Fruit fly (Drosophila melanogaster) whole organism, embryonic: ENCODE results near the gene Ugt36F1.

Experiments used
- Adf1 ChIP-seq: fragments of 200-800 bp; sonication (Bioruptor generic); IDR thresholded peaks from 2 replicates; pipeline ENCODE4 v1.3.6; 2022; ENCODE audit warnings: missing biosample characterization, missing genetic modification characterization
- Atf-2 ChIP-seq: fragments of 200-800 bp; sonication (Bioruptor generic); optimal IDR thresholded peaks from 2 replicates; lab custom pipeline; 2016; ENCODE audit warnings: missing biosample characterization, missing genetic modification characterization
- BtbVII ChIP-seq: fragments of 200-800 bp; sonication (Bioruptor generic); optimal IDR thresholded peaks from 3 replicates; lab custom pipeline; 2017; ENCODE audit warnings: missing biosample characterization, mild to moderate bottlenecking, missing genetic modification characterization
- CG10209 ChIP-seq: fragments of 200-800 bp; sonication (Bioruptor generic); optimal IDR thresholded peaks from 3 replicates; lab custom pipeline; 2017; ENCODE audit warnings: missing biosample characterization, mild to moderate bottlenecking, missing genetic modification characterization, missing genetic modification reagents
- CG12071 ChIP-seq: fragments of 200-800 bp; sonication (Bioruptor generic); optimal IDR thresholded peaks from 3 replicates; lab custom pipeline; 2018; ENCODE audit warnings: missing biosample characterization, mild to moderate bottlenecking, missing genetic modification characterization
- CG12769 ChIP-seq: fragments of 200-800 bp; sonication (Bioruptor generic); optimal IDR thresholded peaks from 2 replicates; lab custom pipeline; 2019; ENCODE audit warnings: missing biosample characterization, mild to moderate bottlenecking, missing genetic modification characterization, moderate library complexity
- CG13123 ChIP-seq: fragments of 200-800 bp; sonication (Bioruptor generic); optimal IDR thresholded peaks from 2 replicates; lab custom pipeline; 2016; ENCODE audit warnings: missing biosample characterization, missing genetic modification characterization
- CG14050 ChIP-seq: fragments of 200-800 bp; sonication (Bioruptor generic); IDR thresholded peaks from 3 replicates; pipeline ENCODE4 v1.3.6; 2022; ENCODE audit warnings: missing biosample characterization, missing genetic modification characterization
- CG14710 ChIP-seq: fragments of 200-800 bp; sonication (Bioruptor generic); optimal IDR thresholded peaks from 3 replicates; lab custom pipeline; 2019; ENCODE audit warnings: missing biosample characterization, mild to moderate bottlenecking, missing genetic modification characterization, moderate library complexity
- CG1529 ChIP-seq: fragments of 200-800 bp; sonication (Bioruptor generic); optimal IDR thresholded peaks from 3 replicates; lab custom pipeline; 2018; ENCODE audit warnings: missing biosample characterization, missing genetic modification characterization
- CG15601 ChIP-seq: fragments of 200-800 bp; sonication (Bioruptor generic); optimal IDR thresholded peaks from 3 replicates; lab custom pipeline; 2019; ENCODE audit warnings: missing biosample characterization, mild to moderate bottlenecking, missing genetic modification characterization, moderate library complexity
- CG15696 ChIP-seq: fragments of 200-800 bp; sonication (Bioruptor generic); optimal IDR thresholded peaks from 2 replicates; lab custom pipeline; 2019; ENCODE audit warnings: missing biosample characterization, mild to moderate bottlenecking, missing genetic modification characterization, moderate library complexity
- CG17186 ChIP-seq: fragments of 200-800 bp; sonication (Bioruptor generic); optimal IDR thresholded peaks from 3 replicates; lab custom pipeline; 2017; ENCODE audit warnings: missing biosample characterization, missing genetic modification reagents, missing genetic modification characterization
- CG17328 ChIP-seq: fragments of 200-800 bp; sonication (Bioruptor generic); IDR thresholded peaks from 2 replicates; pipeline ENCODE4 v1.3.6; 2022; ENCODE audit warnings: missing biosample characterization, missing genetic modification characterization
- CG1792 ChIP-seq: fragments of 200-800 bp; sonication (Bioruptor generic); optimal IDR thresholded peaks from 2 replicates; lab custom pipeline; 2016; ENCODE audit warnings: missing biosample characterization, missing genetic modification characterization
- CG18011 ChIP-seq: fragments of 200-800 bp; sonication (Bioruptor generic); optimal IDR thresholded peaks from 2 replicates; lab custom pipeline; 2017; ENCODE audit warnings: missing biosample characterization, missing genetic modification characterization, mild to moderate bottlenecking, moderate library complexity, missing genotype
- CG3281 ChIP-seq: fragments of 200-800 bp; sonication (Bioruptor generic); optimal IDR thresholded peaks from 3 replicates; lab custom pipeline; 2017; ENCODE audit warnings: missing biosample characterization, mild to moderate bottlenecking, missing genetic modification characterization
- CG3726 ChIP-seq: fragments of 200-800 bp; sonication (Bioruptor generic); IDR thresholded peaks from 3 replicates; pipeline ENCODE4, ENCODE4 v1.3.6; 2022; ENCODE audit warnings: missing biosample characterization, missing genetic modification characterization
- CG9215 ChIP-seq: fragments of 200-800 bp; sonication (Bioruptor generic); IDR thresholded peaks from 2 replicates; pipeline ENCODE4 v1.3.6; 2022; ENCODE audit warnings: missing biosample characterization, missing genetic modification characterization
- CG9609 ChIP-seq: fragments of 200-800 bp; sonication (Bioruptor generic); optimal IDR thresholded peaks from 3 replicates; lab custom pipeline; 2016; ENCODE audit warnings: missing biosample characterization, missing genetic modification characterization
- Camta ChIP-seq: fragments of 200-800 bp; sonication (Bioruptor generic); optimal IDR thresholded peaks from 2 replicates; lab custom pipeline; 2016; ENCODE audit warnings: missing biosample characterization, missing genetic modification characterization
- Ets97D ChIP-seq: fragments of 200-800 bp; sonication (Bioruptor generic); optimal IDR thresholded peaks from 3 replicates; lab custom pipeline; 2016; ENCODE audit warnings: missing biosample characterization, missing genetic modification characterization
- HLHmδ ChIP-seq: fragments of 200-800 bp; sonication (Bioruptor generic); optimal IDR thresholded peaks from 2 replicates; lab custom pipeline; 2018; ENCODE audit warnings: missing biosample characterization, mild to moderate bottlenecking, missing genetic modification characterization, moderate library complexity
- Hand ChIP-seq: fragments of 200-800 bp; sonication (Bioruptor generic); optimal IDR thresholded peaks from 2 replicates; lab custom pipeline; 2017; ENCODE audit warnings: mild to moderate bottlenecking, missing biosample characterization, missing genetic modification reagents, missing genetic modification characterization
- Hr51 ChIP-seq, 2 experiments: fragments of 200-800 bp; sonication (Bioruptor generic); optimal IDR thresholded peaks; 2 replicates in 1 of 2; 3 replicates in 1 of 2; lab custom pipeline; 2016 to 2018; ENCODE audit warnings: missing biosample characterization in 2 of 2, missing genetic modification characterization in 2 of 2, mild to moderate bottlenecking in 1 of 2, moderate library complexity in 1 of 2
- Hsf ChIP-seq: fragments of 200-800 bp; sonication (Bioruptor generic); optimal IDR thresholded peaks from 3 replicates; lab custom pipeline; 2016; ENCODE audit warnings: missing biosample characterization, missing genetic modification characterization
- MBD-R2 ChIP-seq: fragments of 200-800 bp; sonication (Bioruptor generic); IDR thresholded peaks from 2 replicates; pipeline ENCODE4 v1.3.6; 2022; ENCODE audit warnings: missing biosample characterization, missing genetic modification characterization
- Mrtf ChIP-seq: fragments of 200-800 bp; sonication (Bioruptor generic); IDR thresholded peaks from 3 replicates; pipeline ENCODE4 v1.3.6; 2022; ENCODE audit warnings: missing biosample characterization, missing genetic modification characterization
- Myb ChIP-seq: fragments of 200-800 bp; sonication (Bioruptor generic); optimal IDR thresholded peaks from 2 replicates; lab custom pipeline; 2016; ENCODE audit warnings: missing biosample characterization, missing genetic modification characterization
- Nf-YB ChIP-seq: fragments of 200-800 bp; sonication (Bioruptor generic); optimal IDR thresholded peaks from 3 replicates; lab custom pipeline; 2019; ENCODE audit warnings: missing biosample characterization, mild to moderate bottlenecking, missing genetic modification characterization, moderate library complexity
- NfI ChIP-seq: fragments of 200-800 bp; sonication (Bioruptor generic); optimal IDR thresholded peaks from 3 replicates; lab custom pipeline; 2018; ENCODE audit warnings: missing biosample characterization, mild to moderate bottlenecking, missing genetic modification characterization, moderate library complexity
- Pdp1 ChIP-seq, 2 experiments: fragments of 200-800 bp; sonication (Bioruptor generic); optimal IDR thresholded peaks; 3 replicates each; lab custom pipeline; 2016; ENCODE audit warnings: missing biosample characterization in 2 of 2, missing genetic modification characterization in 2 of 2, mild to moderate bottlenecking in 1 of 2, moderate library complexity in 1 of 2
- Poxn ChIP-seq: fragments of 200-800 bp; sonication (Bioruptor generic); IDR thresholded peaks from 2 replicates; pipeline ENCODE4 v1.3.6; 2022; ENCODE audit warnings: missing biosample characterization, missing genetic modification characterization
- Ravus ChIP-seq: fragments of 200-800 bp; sonication (Bioruptor generic); IDR thresholded peaks from 2 replicates; pipeline ENCODE4 v1.3.6; 2022; ENCODE audit warnings: missing biosample characterization, missing genetic modification characterization
- Stat92E ChIP-seq, 3 experiments: fragments of >200 bp in 2 of 3; fragments of 200-800 bp in 1 of 3; sonication (Bioruptor generic) in 1 of 3; optimal IDR thresholded peaks; 2 replicates each; lab custom pipeline; 2017 to 2019; ENCODE audit warnings: missing biosample characterization in 3 of 3, missing genetic modification characterization in 3 of 3, mild to moderate bottlenecking in 1 of 3, moderate library complexity in 1 of 3
- caup ChIP-seq: fragments of 200-800 bp; sonication (Bioruptor generic); optimal IDR thresholded peaks from 3 replicates; lab custom pipeline; 2017; ENCODE audit warnings: missing biosample characterization, mild to moderate bottlenecking, missing genetic modification characterization, moderate library complexity; ENCODE audit not compliant: severe bottlenecking
- croc ChIP-seq: fragments of 200-800 bp; sonication (Bioruptor generic); conservative IDR thresholded peaks from 3 replicates; pipeline ENCODE4 v1.3.6; 2022; ENCODE audit warnings: missing biosample characterization, missing genetic modification characterization
- dati ChIP-seq: fragments of 200-800 bp; sonication (Bioruptor generic); IDR thresholded peaks from 2 replicates; pipeline ENCODE4 v1.3.6; 2022; ENCODE audit warnings: missing biosample characterization, missing genetic modification characterization
- dmrt99B ChIP-seq: fragments of 200-800 bp; sonication (Bioruptor generic); optimal IDR thresholded peaks from 2 replicates; lab custom pipeline; 2018; ENCODE audit warnings: missing biosample characterization, mild to moderate bottlenecking, missing genetic modification characterization, moderate library complexity
- fru ChIP-seq: fragments of >200 bp; optimal IDR thresholded peaks from 2 replicates; lab custom pipeline; 2017
- gcm ChIP-seq: fragments of 200-800 bp; sonication (Bioruptor generic); optimal IDR thresholded peaks from 2 replicates; lab custom pipeline; 2019; ENCODE audit warnings: missing biosample characterization, mild to moderate bottlenecking, missing genetic modification characterization, moderate library complexity
- schlank ChIP-seq: fragments of 200-800 bp; sonication (Bioruptor generic); optimal IDR thresholded peaks from 2 replicates; lab custom pipeline; 2018; ENCODE audit warnings: missing biosample characterization, mild to moderate bottlenecking, missing genetic modification characterization
- sug ChIP-seq: fragments of 200-800 bp; optimal IDR thresholded peaks from 2 replicates; lab custom pipeline; 2019; ENCODE audit warnings: missing biosample characterization, mild to moderate bottlenecking, missing genetic modification characterization, moderate library complexity
- trem ChIP-seq: fragments of 200-800 bp; optimal IDR thresholded peaks from 3 replicates; lab custom pipeline; 2019; ENCODE audit warnings: missing biosample characterization, mild to moderate bottlenecking, missing genetic modification characterization, moderate library complexity
- tup ChIP-seq: fragments of 200-800 bp; sonication (Bioruptor generic); optimal IDR thresholded peaks from 2 replicates; lab custom pipeline; 2016; ENCODE audit warnings: missing biosample characterization, mild to moderate bottlenecking, missing genetic modification characterization, moderate library complexity
- twi ChIP-seq: fragments of 200-800 bp; optimal IDR thresholded peaks from 2 replicates; lab custom pipeline; 2019; ENCODE audit warnings: missing biosample characterization, mild to moderate bottlenecking, missing genetic modification characterization, moderate library complexity
- unc-4 ChIP-seq: fragments of 200-800 bp; sonication (Bioruptor generic); IDR thresholded peaks from 2 replicates; pipeline ENCODE4 v1.3.6; 2022; ENCODE audit warnings: missing biosample characterization, missing genetic modification characterization; ENCODE audit not compliant: partially characterized antibody

The Ugt36F1 gene

DNA sequence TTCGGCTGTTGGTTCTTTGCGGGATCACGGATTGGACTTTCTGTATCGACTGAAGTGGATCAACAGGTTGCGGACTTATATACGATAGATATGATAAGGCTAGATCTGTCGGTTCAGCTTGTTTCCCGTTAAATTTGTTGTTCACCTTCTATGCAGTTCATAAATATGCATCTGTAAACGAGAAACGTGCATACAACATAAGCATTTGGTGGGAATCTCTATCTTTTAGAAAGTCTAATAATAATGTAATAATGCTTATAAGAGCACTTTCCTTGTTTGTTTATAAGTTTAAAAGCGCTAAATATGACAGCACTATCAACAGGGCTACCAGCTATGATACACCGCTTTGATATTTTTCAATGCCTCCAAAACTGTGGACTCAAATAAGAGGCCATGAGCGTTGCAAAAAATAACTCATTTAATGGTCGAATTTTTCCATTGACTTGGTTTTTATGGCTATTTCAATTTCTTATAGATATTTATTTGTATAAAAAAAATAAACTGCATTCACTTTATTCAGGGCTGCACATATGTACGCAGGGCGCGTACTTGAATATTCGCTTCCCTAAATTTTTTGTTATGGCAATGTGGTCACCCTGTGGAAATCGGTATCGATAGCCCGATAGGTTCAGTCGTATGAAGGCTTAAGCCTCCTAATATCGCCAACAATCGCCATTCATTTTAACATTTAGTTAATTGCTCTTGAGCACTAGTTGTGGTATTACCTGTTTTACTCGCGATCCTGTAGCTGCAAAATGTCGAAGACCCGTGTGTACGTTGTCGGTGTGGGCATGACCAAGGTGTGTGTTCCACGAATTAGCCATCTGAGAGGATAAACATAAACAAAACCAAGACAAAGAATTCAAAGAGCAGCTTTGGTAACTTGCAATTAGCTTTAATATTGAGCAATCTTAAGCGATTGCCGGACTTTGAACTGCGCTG lies 11.7 kb downstream of the Ugt36F1 start, which contains the start of the genes CG17597 and ScpX (continued):
- TF ChIP-seq CG3726 (GFP tag; lab: Robert Waterston, UW) (no peak), CG14050 (GFP tag; lab: Robert Waterston, UW) (no peak), fru (no peak), CG1792 (peak; percentile 47), Atf-2 (GFP tag; lab: Kevin White, UChicago) (peak; percentile 42), sug (tag; lab: Kevin White, UChicago) (peak; percentile 76), Hr51 (GFP tag; optimal IDR thresholded peaks at IDR 0.05; lab: Kevin White, UChicago) (peak; percentile 13 to 58), CG15696 (tag; lab: Kevin White, UChicago) (peak; percentile 60), CG14710 (tag; lab: Kevin White, UChicago) (peak; percentile 82), CG12769 (tag; lab: Kevin White, UChicago) (peak; percentile 57), CG10209 (GFP tag; lab: Kevin White, UChicago) (peak; percentile 22), CG9215 (GFP tag; lab: Robert Waterston, UW) (peak; percentile 64), gcm (GFP tag; lab: Kevin White, UChicago) (peak; percentile 6), NfI (GFP tag; lab: Kevin White, UChicago) (peak; percentile 52), Ets97D (GFP tag; lab: Kevin White, UChicago) (peak; percentile 77), Myb (peak; percentile 27), MBD-R2 (GFP tag; lab: Robert Waterston, UW) (peak; percentile 61), CG3281 (GFP tag; lab: Kevin White, UChicago) (peak; percentile 70), unc-4 (GFP tag; lab: Robert Waterston, UW) (peak; percentile 84), CG17328 (GFP tag; lab: Robert Waterston, UW) (no peak; the same call in 1 of the 2 replicates), Camta (GFP tag; lab: Kevin White, UChicago) (peak; percentile 57), croc (GFP tag; lab: Robert Waterston, UW) (peak; percentile 16; the same call in 1 of the 3 replicates), Nf-YB (peak; percentile 27), schlank (no peak), dmrt99B (tag; lab: Kevin White, UChicago) (peak; percentile 50), Hand (no peak), trem (tag; lab: Kevin White, UChicago) (peak; percentile 64), dati (GFP tag; lab: Robert Waterston, UW) (no peak), Pdp1 (GFP tag; optimal IDR thresholded peaks at IDR 0.05; lab: Kevin White, UChicago) (peak; percentile 50 to 74), Adf1 (peak; percentile 31; the same call in 1 of the 2 replicates), CG12071 (peak; percentile 43), caup (GFP tag; lab: Kevin White, UChicago) (peak; percentile 34), Stat92E (GFP tag; optimal IDR thresholded peaks at IDR 0.05; lab: Kevin White, UChicago) (no peak), CG1529 (GFP tag; lab: Kevin White, UChicago) (no peak), Hsf (GFP tag; lab: Kevin White, UChicago) (peak; percentile 78), tup (GFP tag; lab: Kevin White, UChicago) (peak; percentile 37), Mrtf (GFP tag; lab: Robert Waterston, UW) (0 out of 3 replicates have a peak, but pooled peaks have one; percentile 16), CG15601 (tag; lab: Kevin White, UChicago) (peak; percentile 46), CG9609 (peak; percentile 32), CG13123 (GFP tag; lab: Kevin White, UChicago) (no peak), Poxn (GFP tag; lab: Robert Waterston, UW) (no peak), CG17186 (GFP tag; lab: Kevin White, UChicago) (peak; percentile 89), CG18011 (peak; percentile 36), BtbVII (peak; percentile 38), twi (tag; lab: Kevin White, UChicago) (peak; percentile 54), Ravus (GFP tag; lab: Robert Waterston, UW) (no peak), HLHmδ (GFP tag; lab: Kevin White, UChicago) (peak; percentile 14)
